Worm (Caenorhabditis elegans): ENCODE measurements around the gene srx-54.
"Not testable (repeated sequence)": the region's sequence is repeated elsewhere in the genome, so short reads cannot be mapped to it uniquely, and the experiment has no call there.

Gene srx-54

DNA sequence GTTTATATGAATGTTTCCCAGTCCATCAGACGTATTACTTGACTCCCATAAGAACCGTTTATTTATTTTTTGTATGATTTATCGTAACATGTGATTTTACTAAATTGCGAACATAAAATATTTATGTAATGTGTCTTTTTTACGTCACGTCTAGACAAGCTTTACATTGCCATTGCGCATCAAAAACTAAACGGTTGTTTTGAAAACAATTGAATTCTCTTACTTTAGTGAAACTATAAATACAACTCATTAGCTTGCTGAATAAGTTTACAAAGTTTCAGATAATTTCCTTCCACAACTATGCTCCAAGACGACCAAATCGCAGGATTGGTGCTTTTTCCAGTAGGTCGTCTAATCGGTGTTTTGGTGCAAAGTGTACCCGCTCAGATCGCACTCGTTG lies at the start of gene srx-54:
Gene srx-54, plus strand, starts transcription at position 301 of the 400 bp plus-strand sequence.
- TF ChIP-seq lin-54 (GFP tag; optimal IDR thresholded peaks at IDR 0.05) = no peak
- no peak for TF ChIP-seq madf-8 (GFP tag; conservative IDR thresholded peaks at IDR 0.05)
- no peak for TF ChIP-seq lir-1 (GFP tag; conservative IDR thresholded peaks at IDR 0.05)
- no peak for TF ChIP-seq ztf-6 (GFP tag; IDR thresholded peaks at IDR 0.05)
- TF ChIP-seq ceh-79 (tag; optimal IDR thresholded peaks at IDR 0.05) = no peak
- no peak for TF ChIP-seq nfya-1 (tag; optimal IDR thresholded peaks at IDR 0.05; ENCODE audit: borderline replicate concordance, insufficient read depth)
- TF ChIP-seq aptf-3 (GFP tag; IDR thresholded peaks at IDR 0.05) = no peak
- no peak for TF ChIP-seq somi-1 (GFP tag; optimal IDR thresholded peaks at IDR 0.05)

DNA sequence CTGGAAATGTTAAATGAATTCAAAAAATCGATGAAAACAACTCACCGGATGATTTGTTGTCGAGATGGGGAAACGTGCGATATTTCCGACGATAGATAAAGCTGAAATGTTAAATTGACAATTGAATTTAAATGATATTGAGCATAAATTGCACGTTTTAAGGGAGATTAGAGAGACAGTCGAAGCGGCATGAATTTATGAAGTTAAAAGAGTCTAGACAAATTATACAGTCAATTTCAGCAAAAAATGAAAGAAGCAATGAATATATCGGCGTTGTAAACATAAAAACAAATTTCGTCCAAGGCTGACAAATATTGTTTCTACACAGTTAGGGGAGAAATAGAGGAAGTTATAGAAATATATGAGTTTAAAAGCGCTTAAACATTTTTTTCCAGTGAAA lies 47.7 kb upstream of the srx-54 start, which contains the start of gene Y102A5C.36:
Gene Y102A5C.36, minus strand, starts transcription at position 101 of the 400 bp plus-strand sequence.
- no peak for TF ChIP-seq lin-26 (GFP tag; IDR thresholded peaks at IDR 0.05)
- TF ChIP-seq nfya-2 (GFP tag; IDR thresholded peaks at IDR 0.05) = no peak
- TF ChIP-seq ccch-3 (GFP tag; optimal IDR thresholded peaks at IDR 0.05) = no peak
- TF ChIP-seq ztf-26 (tag; optimal IDR thresholded peaks at IDR 0.05) = no peak
- TF ChIP-seq T07F8.4 (tag; optimal IDR thresholded peaks at IDR 0.05) = no peak
- TF ChIP-seq C17E4.6 (GFP tag; IDR thresholded peaks at IDR 0.05) = no peak
- no peak for TF ChIP-seq tbp1 (GFP tag; optimal IDR thresholded peaks at IDR 0.05)
- no peak for TF ChIP-seq fkh-3 (tag; optimal IDR thresholded peaks at IDR 0.05)
- no peak for TF ChIP-seq madf-8 (GFP tag; conservative IDR thresholded peaks at IDR 0.05)
- no peak for TF ChIP-seq ztf-25 (GFP tag; IDR thresholded peaks at IDR 0.05)
- TF ChIP-seq F22D6.2 (tag; optimal IDR thresholded peaks at IDR 0.05) = no peak
- TF ChIP-seq ceh-79 (tag; optimal IDR thresholded peaks at IDR 0.05) = no peak
- no peak for TF ChIP-seq attf-6 (GFP tag; IDR thresholded peaks at IDR 0.05)

DNA sequence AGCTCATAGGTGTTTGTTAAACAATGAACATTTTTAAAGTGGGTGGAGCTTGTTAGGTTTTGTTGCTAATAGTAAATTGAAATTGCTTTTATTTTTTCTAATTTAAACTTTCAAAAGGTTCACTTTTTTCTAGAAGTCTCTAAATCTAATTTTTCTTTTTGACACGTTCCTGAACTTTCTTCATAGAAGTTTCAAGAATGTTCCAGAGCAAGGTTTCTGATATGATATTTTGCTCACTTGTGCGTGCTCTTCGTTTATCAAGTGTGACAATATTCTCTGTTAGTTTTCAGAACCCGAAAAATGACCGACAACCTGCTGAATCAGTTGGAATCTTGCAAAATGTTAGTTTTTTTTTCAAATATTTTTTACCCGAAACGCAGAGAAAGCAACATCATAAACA lies 36.3 kb upstream of the srx-54 start, which contains the start of gene fbxa-148:
Gene fbxa-148, plus strand, starts transcription at position 301 of the 400 bp plus-strand sequence.
- TF ChIP-seq lir-1 (GFP tag; conservative IDR thresholded peaks at IDR 0.05); hrde-1 (tag; optimal IDR thresholded peaks at IDR 0.05; ENCODE audit: borderline replicate concordance); sea-2 (GFP tag; IDR thresholded peaks at IDR 0.05): not testable (repeated sequence)

DNA sequence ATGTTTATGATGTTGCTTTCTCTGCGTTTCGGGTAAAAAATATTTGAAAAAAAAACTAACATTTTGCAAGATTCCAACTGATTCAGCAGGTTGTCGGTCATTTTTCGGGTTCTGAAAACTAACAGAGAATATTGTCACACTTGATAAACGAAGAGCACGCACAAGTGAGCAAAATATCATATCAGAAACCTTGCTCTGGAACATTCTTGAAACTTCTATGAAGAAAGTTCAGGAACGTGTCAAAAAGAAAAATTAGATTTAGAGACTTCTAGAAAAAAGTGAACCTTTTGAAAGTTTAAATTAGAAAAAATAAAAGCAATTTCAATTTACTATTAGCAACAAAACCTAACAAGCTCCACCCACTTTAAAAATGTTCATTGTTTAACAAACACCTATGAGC lies 27.0 kb upstream of the srx-54 start, which contains the start of gene fbxa-112:
Gene fbxa-112, minus strand, starts transcription at position 101 of the 400 bp plus-strand sequence.
- TF ChIP-seq ztf-3 (GFP tag; optimal IDR thresholded peaks at IDR 0.05); D2030.7 (GFP tag; IDR thresholded peaks at IDR 0.05); sdz-38 (tag; optimal IDR thresholded peaks at IDR 0.05): not testable (repeated sequence)

DNA sequence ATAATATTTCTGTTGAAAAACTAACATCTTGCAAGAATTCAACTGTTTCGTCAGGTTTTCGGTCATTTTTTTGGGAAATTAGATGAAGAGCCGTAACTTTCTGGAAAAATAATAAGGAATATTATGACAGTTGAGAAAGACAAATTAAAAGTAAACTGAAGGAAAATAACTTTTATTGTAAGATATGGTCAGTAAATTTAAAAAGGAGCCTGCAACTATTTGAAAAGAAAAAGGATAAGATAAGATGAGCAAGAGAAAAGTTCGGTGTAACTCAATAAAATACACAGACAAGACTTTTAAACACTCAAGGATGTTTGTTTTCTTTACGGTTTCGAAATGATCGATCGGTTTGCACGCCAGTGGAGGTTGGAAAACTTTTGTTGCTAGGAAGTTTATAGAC lies 25.4 kb upstream of the srx-54 start, which contains the start of gene fbxa-111:
Gene fbxa-111, minus strand, starts transcription at position 101 of the 400 bp plus-strand sequence.
- not testable (repeated sequence) for TF ChIP-seq hmg-20 (GFP tag; IDR thresholded peaks at IDR 0.05); ekl-4 (GFP tag; IDR thresholded peaks at IDR 0.05); chd-7 (tag; optimal IDR thresholded peaks at IDR 0.05)

DNA sequence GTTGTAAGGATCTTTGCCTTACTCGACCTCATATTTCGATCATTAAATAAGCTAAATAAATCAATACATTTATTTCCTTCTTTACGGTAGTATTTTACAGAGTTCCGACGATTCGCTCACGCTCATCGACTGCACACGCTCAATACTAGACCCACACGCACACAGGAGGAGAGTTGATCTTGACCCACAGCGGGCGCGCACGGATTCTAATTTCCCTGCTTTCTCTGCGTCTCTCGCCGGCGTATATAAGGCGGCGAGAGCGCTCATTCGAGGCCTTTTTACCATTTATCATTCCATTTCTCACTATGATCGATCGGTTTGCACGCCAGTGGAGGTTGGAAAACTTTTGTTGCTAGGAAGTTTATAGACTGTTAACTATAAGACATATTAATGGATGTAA lies 25.0 kb upstream of the srx-54 start:
- TF ChIP-seq F55B11.4 (tag; optimal IDR thresholded peaks at IDR 0.05; ENCODE audit: borderline replicate concordance, insufficient read depth) (no peak), madf-6 (GFP tag; IDR thresholded peaks at IDR 0.05) (peak; percentile 90), nfyb-1 (GFP tag; IDR thresholded peaks at IDR 0.05) (no peak), efl-1 (GFP tag; optimal IDR thresholded peaks at IDR 0.05) (peak; percentile 79), snpc-4 (GFP tag; optimal IDR thresholded peaks at IDR 0.05) (no peak), snpc-4 (tag; optimal IDR thresholded peaks at IDR 0.05) (peak in 1 of 4 experiments; percentile 40), dpl-1 (GFP tag; optimal IDR thresholded peaks at IDR 0.05) (peak; percentile 38), ztf-25 (GFP tag; IDR thresholded peaks at IDR 0.05) (no peak), mcd-1 (GFP tag; IDR thresholded peaks at IDR 0.05) (no peak), lsy-27 (tag; optimal IDR thresholded peaks at IDR 0.05; ENCODE audit: borderline replicate concordance, insufficient read depth) (no peak), C17E4.6 (GFP tag; IDR thresholded peaks at IDR 0.05) (no peak), akir-1 (GFP tag; optimal IDR thresholded peaks at IDR 0.05) (no peak), nhr-90 (tag; optimal IDR thresholded peaks at IDR 0.05) (no peak), atf-7 (tag; optimal IDR thresholded peaks at IDR 0.05) (no peak), let-526 (GFP tag; IDR thresholded peaks at IDR 0.05) (no peak), ztf-28 (GFP tag; IDR thresholded peaks at IDR 0.05) (no peak)
